Worm (Caenorhabditis elegans): ENCODE data around the gene Y46C8AL.11.

- TF ChIP-seq pes-1 (GFP tag; IDR thresholded peaks at IDR 0.05) (no peak), tbx-11 (GFP tag; IDR thresholded peaks at IDR 0.05) (no peak), ets-7 (tag; optimal IDR thresholded peaks at IDR 0.05) (no peak), ceh-13 (GFP tag; optimal IDR thresholded peaks at IDR 0.05) (no peak), ama-1 (optimal IDR thresholded peaks at IDR 0.05) (no peak), hmg-4 (GFP tag; optimal IDR thresholded peaks at IDR 0.05) (no peak)
These were observed 17.3 kb downstream of the Y46C8AL.11 start, which contains the start of gene clec-75 for ce11 chrIV:3960396-3960795.
